Fruit fly (Drosophila melanogaster): ENCODE measurements around the gene Ccz1.

DNA sequence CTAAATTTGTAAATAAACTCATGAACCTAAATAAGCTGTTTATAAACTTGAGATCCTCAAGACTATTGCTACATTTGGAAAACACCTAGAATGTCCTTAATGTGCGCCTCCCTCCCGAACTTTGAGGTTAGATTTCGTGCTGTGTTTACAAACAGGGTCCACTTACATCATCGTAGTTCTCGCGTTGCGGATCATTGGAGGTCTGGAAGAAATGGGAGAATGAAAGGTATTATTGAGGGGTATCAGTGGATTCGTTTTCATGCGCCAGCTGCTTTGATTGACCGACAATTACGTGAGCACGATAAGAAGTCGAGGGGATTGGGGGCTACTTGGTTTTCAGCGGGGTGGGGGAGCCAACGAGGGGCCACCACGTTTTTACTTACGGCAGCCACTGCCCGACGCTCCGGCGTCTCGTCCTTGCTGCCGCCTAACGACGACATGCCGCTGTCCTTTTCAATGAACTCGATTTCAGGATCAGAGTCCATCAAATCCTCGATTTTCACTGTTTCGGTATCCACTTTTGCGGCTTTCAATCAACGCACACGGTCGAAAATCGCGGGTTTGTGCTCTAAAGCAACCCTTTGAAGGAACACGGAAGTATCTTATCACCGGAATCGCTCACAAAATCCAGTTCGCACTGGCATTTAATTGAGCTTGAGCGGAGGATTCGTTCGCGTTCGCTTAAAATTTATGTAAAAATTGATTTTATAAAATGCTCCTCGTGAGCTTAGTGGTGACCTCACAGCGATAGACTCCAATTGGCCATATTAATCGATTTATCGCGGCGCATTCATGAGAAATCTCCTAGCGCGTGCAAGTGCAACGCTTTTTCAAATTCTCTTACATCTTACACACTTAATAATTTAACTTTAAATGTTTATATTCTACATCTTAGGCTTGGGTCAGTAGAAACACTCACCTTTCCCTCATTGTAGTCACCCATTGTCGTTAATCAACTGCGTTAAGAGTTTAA lies 10.2 kb upstream of the Ccz1 start:
- no peak for TF ChIP-seq CG8478 (optimal IDR thresholded peaks at IDR 0.05)
- TF ChIP-seq CTCF (optimal IDR thresholded peaks at IDR 0.05) = no peak

Data from S2 (cell line).